Worm (Caenorhabditis elegans): ENCODE results near the gene cyh-1.

ce11 chrII:3554673-3555072, 49.9 kb downstream of the cyh-1 start:
- TF ChIP-seq lsy-2 (tag; optimal IDR thresholded peaks at IDR 0.05) (no peak), lin-29 (GFP tag; IDR thresholded peaks at IDR 0.05) (no peak), aha-1 (tag) (no peak), jun-1 (tag; optimal IDR thresholded peaks at IDR 0.05) (no peak), ztf-7 (tag; optimal IDR thresholded peaks at IDR 0.05) (no peak), ztf-11 (tag; optimal IDR thresholded peaks at IDR 0.05) (no peak)
